Fruit fly (Drosophila melanogaster) Kc167 (cell line): ENCODE measurements around the gene msl-2.

Experiments used
- Myc ChIP-seq: fragments of >200 bp; optimal IDR thresholded peaks from 2 replicates; lab custom pipeline; 2017; ENCODE audit warnings: missing external identifiers
- Sin3A ChIP-seq: fragments of >200 bp; optimal IDR thresholded peaks from 2 replicates; lab custom pipeline; 2018; ENCODE audit warnings: missing external identifiers
- h ChIP-seq: fragments of >200 bp; optimal IDR thresholded peaks from 3 replicates; lab custom pipeline; 2018; ENCODE audit warnings: missing external identifiers
- psq ChIP-seq: fragments of >200 bp; optimal IDR thresholded peaks from 2 replicates; lab custom pipeline; 2017; ENCODE audit warnings: missing external identifiers

DNA sequence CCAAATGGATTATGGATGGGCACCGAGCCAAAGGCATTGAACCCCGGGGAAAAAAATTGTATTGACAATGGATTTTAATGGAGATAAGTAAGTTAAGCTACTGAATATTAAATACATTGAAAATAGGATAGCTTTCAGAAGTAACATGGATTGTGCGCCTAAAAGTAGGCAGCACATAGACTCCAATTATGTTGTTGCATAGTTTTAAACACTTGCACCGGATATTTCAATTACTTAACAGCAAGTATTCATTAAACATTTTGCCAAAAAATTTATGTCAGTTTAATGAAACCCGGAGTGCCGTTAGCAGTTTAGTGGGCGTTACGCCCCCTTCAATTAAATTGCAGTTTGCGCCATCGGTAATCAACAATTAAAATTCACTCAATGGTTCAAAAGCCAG is 27.8 kb downstream of the msl-2 start:
- TF ChIP-seq h (lab: Kevin White, UChicago) (no peak), Sin3A (lab: Kevin White, UChicago) (no peak), psq (lab: Kevin White, UChicago) (no peak), Myc (no peak)
